Fruit fly (Drosophila melanogaster) S2 (cell line): ENCODE results near the gene CG9636.

Experiments
- CG8478 ChIP-seq: fragments of >200 bp; optimal IDR thresholded peaks from 2 replicates; lab custom pipeline; 2018
- CTCF ChIP-seq, 2 experiments: fragments of >200 bp; optimal IDR thresholded peaks; 2 replicates each; lab custom pipeline; 2018

DNA sequence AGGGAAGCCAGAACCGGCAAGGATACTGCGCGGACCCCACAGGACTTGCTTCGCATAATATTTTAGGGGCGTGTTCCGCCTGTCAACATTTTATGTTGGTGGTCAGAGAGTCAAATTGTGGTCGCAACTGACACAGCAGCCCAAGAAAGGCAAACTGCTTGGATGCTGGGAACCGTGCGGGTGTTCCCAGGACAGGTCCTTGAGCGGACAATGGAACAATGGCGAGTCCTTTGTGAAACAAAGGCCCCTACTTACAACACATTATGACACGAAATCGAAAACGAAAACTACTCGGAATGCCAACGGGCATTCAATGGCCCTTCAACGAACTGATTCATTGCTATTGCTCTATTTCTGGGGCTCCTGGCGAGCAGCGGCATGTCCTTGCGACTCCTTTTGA lies 40.6 kb upstream of the CG9636 start:
- no peak for TF ChIP-seq CTCF (optimal IDR thresholded peaks at IDR 0.05; lab: Kevin White, UChicago)
- TF ChIP-seq CG8478 (lab: Kevin White, UChicago): no peak
